Worm (Caenorhabditis elegans): ENCODE measurements around the gene spin-2.

The spin-2 gene

ce11 chrIV:13116679-13117078 lies 29.9 kb downstream of the spin-2 start:
- TF ChIP-seq sox-4 (tag; optimal IDR thresholded peaks at IDR 0.05) (no peak), lin-14 (GFP tag; optimal IDR thresholded peaks at IDR 0.05) (no peak), nhr-11 (tag; optimal IDR thresholded peaks at IDR 0.05) (no peak), mab-9 (GFP tag; IDR thresholded peaks at IDR 0.05) (no peak), blmp-1 (tag; optimal IDR thresholded peaks at IDR 0.05) (peak; percentile 87)

DNA sequence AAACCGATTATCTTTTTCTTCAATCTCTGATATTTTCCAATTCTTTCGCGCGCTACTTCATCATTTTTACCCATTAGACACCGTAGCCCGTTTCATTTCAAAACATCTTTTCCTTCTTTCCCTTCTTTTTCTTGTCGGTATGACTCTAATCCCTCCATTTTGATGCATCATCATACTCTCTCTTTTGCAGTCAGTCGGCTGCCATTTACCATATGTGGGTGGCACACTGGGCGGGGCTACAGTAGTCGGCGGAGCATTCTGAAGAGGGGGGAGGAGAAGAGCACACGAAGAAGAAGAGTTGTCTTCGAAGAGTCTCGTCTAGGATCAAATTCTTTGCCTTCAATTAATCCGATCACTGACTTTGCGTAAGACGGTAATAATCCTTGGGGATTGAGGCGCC lies 32.0 kb downstream of the spin-2 start, which contains the start of gene unc-30:
Gene unc-30 (plus strand): TSS at position 184 of the 400 bp plus-strand sequence.
- TF ChIP-seq mab-9 (GFP tag; IDR thresholded peaks at IDR 0.05) (0 out of 2 replicates have a peak, but pooled peaks have one; percentile 26), mep-1 (tag; optimal IDR thresholded peaks at IDR 0.05) (no peak), ztf-11 (tag; optimal IDR thresholded peaks at IDR 0.05) (no peak), lin-14 (GFP tag; optimal IDR thresholded peaks at IDR 0.05) (peak; percentile 27), C34B4.2 (tag; optimal IDR thresholded peaks at IDR 0.05) (no peak), lsy-2 (tag; optimal IDR thresholded peaks at IDR 0.05) (peak in 1 of 2 experiments; percentile 8)

ce11 chrIV:13121396-13121795 lies 34.6 kb downstream of the spin-2 start:
- TF ChIP-seq hlh-4 (tag; optimal IDR thresholded peaks at IDR 0.05): no peak

ce11 chrIV:13125999-13126398 lies 39.2 kb downstream of the spin-2 start:
- TF ChIP-seq dsc-1 (tag; optimal IDR thresholded peaks at IDR 0.05) (no peak), nhr-76 (tag; optimal IDR thresholded peaks at IDR 0.05) (no peak), lin-14 (GFP tag; optimal IDR thresholded peaks at IDR 0.05) (peak; percentile 66), rnt-1 (tag; optimal IDR thresholded peaks at IDR 0.05) (no peak), nhr-28 (tag; optimal IDR thresholded peaks at IDR 0.05) (no peak), pag-3 (tag; optimal IDR thresholded peaks at IDR 0.05; ENCODE audit: borderline replicate concordance, insufficient read depth) (peak; percentile 48), unc-130 (tag; optimal IDR thresholded peaks at IDR 0.05) (no peak)

ce11 chrIV:13127720-13128119 lies 40.9 kb downstream of the spin-2 start:
- TF ChIP-seq nhr-90 (tag; optimal IDR thresholded peaks at IDR 0.05; ENCODE audit: poor library complexity): no peak
- no peak for TF ChIP-seq efl-1 (optimal IDR thresholded peaks at IDR 0.05)
- TF ChIP-seq efl-1 (GFP tag; optimal IDR thresholded peaks at IDR 0.05 in 1 of 2): peak in 1 of 2 experiments; percentile 39

All from whole organism, L1 larva.